Worm (Caenorhabditis elegans): Measurements from ENCODE around the gene F22F1.3.

F22F1.3 gene

DNA sequence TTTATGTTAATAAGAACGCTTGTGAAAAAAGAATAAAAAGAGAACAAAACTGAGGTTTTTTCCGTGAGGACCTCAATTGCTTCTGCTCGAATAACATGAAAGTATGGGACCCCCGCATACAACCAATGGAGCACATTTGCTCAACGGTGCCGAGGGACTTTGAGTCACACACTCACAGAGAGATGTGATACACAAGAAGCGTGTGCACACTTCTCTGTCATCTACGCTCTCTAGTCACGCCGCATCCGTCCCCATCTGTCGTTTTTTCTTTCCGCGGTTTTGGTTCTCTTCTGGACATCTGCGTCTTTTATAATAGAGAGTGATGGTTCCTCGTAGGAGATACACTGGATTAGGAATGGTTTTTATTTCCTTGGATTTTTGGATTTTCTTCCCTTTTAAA lies 43.0 kb upstream of the F22F1.3 start:
- TF ChIP-seq hsf-1 (GFP tag; IDR thresholded peaks at IDR 0.05) (no peak), K12H6.12 (tag; optimal IDR thresholded peaks at IDR 0.05) (peak; percentile 12), hlh-12 (tag; optimal IDR thresholded peaks at IDR 0.05) (no peak), Y67H2A.10 (GFP tag; conservative IDR thresholded peaks at IDR 0.05) (no peak), nfyb-1 (GFP tag; IDR thresholded peaks at IDR 0.05) (no peak), ceh-27 (GFP tag; optimal IDR thresholded peaks at IDR 0.05) (peak; percentile 22), cebp-1 (GFP tag; IDR thresholded peaks at IDR 0.05) (no peak), cebp-1 (tag; optimal IDR thresholded peaks at IDR 0.05) (no peak), hmg-1.2 (GFP tag; IDR thresholded peaks at IDR 0.05) (peak; percentile 21; the same call in 1 of the 2 replicates), madf-8 (GFP tag; conservative IDR thresholded peaks at IDR 0.05) (no peak), Y53F4B.3 (GFP tag; IDR thresholded peaks at IDR 0.05) (no peak), F57C9.4 (tag; optimal IDR thresholded peaks at IDR 0.05) (no peak), gei-17 (GFP tag; optimal IDR thresholded peaks at IDR 0.05) (no peak), ceh-58 (GFP tag; IDR thresholded peaks at IDR 0.05) (no peak), K11D2.4 (GFP tag; IDR thresholded peaks at IDR 0.05) (peak; percentile 41; the same call in 1 of the 2 replicates), chd-7 (tag; optimal IDR thresholded peaks at IDR 0.05) (no peak)

DNA sequence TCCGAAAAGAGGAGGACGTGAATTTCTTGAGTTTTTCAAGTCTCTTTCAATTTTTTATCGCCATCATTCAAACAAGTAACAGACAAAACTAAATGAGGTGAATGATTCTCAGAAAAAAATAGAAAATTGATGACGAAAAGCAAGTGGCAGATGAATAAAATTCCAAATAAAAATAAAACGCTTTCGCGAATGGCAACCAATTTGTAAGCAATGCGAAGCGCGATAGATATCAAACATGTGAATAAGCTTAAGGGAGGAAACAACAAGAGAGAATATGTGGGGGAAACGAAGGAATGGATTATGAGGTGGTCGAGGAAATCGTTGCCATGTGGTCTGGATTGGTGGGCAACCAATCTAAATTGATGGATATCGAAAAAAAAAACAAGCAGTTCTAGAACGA lies 41.6 kb upstream of the F22F1.3 start:
- TF ChIP-seq ztf-22 (GFP tag; optimal IDR thresholded peaks at IDR 0.05), result no peak
- TF ChIP-seq lag-1 (GFP tag; IDR thresholded peaks at IDR 0.05), result no peak
- TF ChIP-seq ceh-58 (GFP tag; IDR thresholded peaks at IDR 0.05), result no peak
- TF ChIP-seq akir-1 (GFP tag; optimal IDR thresholded peaks at IDR 0.05), result no peak
- no peak for TF ChIP-seq dox-1 (GFP tag; IDR thresholded peaks at IDR 0.05)

DNA sequence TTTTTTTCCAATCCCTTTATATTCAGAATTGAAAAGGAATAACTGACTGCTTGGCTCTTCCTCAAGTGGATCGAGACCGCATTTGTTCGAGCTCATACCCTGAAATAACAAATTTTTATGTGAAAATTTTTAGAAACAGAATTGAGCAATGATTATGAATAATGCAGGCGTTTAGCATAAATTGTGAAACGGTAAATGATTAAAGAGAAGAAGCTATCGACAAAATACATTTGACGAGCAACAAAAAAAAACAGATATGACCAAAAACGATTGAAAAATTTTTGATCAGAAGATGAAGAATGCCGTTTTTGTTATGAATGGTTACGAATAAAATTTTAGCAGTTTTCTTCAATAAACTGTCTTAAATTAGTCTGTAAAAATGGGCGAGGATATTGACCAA lies 40.8 kb upstream of the F22F1.3 start, which contains the start of gene C17H11.6:
C17H11.6 (minus strand) TSS at position 101 of the 400 bp plus-strand sequence.
- TF ChIP-seq Y56A3A.18 (GFP tag; IDR thresholded peaks at IDR 0.05) (no peak), F57A8.1 (GFP tag; optimal IDR thresholded peaks at IDR 0.05) (no peak), T07F8.4 (tag; optimal IDR thresholded peaks at IDR 0.05) (no peak), rec-8 (tag; optimal IDR thresholded peaks at IDR 0.05) (no peak), egl-18 (GFP tag; IDR thresholded peaks at IDR 0.05) (no peak), cebp-1 (GFP tag; IDR thresholded peaks at IDR 0.05) (no peak), cebp-1 (tag; optimal IDR thresholded peaks at IDR 0.05) (no peak), Y53F4B.3 (GFP tag; IDR thresholded peaks at IDR 0.05) (no peak), rpc-1 (optimal IDR thresholded peaks at IDR 0.05) (no peak), rpc-1 (tag; optimal IDR thresholded peaks at IDR 0.05) (no peak), ztf-26 (tag; optimal IDR thresholded peaks at IDR 0.05) (no peak), hsf-1 (GFP tag; IDR thresholded peaks at IDR 0.05) (no peak), ceh-100 (GFP tag; IDR thresholded peaks at IDR 0.05) (no peak)

DNA sequence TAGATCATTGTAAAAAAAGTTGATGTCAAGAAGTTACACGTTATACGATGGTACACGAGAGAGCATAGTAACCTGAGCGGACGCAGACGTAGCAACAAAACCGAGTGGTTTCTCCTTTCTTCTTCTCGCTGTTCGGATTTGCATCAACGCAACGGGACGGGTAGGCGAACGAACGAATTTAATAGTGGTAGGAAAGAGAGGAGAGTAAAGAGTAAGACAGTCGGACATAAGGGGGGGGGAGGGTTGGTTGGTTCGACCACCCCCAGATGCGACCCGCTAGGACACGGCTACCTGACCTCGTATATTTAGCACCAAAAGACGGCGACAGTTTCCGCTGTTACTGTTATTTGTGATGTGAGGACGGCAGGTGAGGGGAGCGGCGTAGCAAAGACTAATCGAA lies 38.3 kb upstream of the F22F1.3 start:
- TF ChIP-seq rpc-1 (optimal IDR thresholded peaks at IDR 0.05) (no peak), rpc-1 (tag; optimal IDR thresholded peaks at IDR 0.05) (no peak), ceh-27 (GFP tag; optimal IDR thresholded peaks at IDR 0.05) (peak; percentile 23)

DNA sequence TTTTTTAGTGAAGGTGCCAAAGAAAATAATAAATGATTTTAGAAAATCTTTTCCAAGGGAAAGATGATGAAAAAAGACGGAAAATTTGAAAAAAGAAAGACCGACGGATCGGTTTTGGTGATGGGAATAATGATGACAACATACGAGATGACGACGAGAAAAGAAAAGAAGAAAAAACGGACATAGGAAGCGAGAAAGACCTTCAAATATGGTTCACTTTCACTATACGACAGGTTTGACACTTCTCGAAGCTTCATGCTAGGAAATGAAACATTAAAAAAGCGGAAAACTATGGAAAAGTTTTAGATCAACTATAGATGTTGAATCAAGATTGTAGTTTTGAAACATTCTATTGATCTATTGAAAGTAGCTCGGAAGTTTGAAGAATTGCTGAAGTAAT lies 37.3 kb upstream of the F22F1.3 start:
- no peak for TF ChIP-seq lin-35 (GFP tag; optimal IDR thresholded peaks at IDR 0.05)
- TF ChIP-seq mcd-1 (GFP tag; IDR thresholded peaks at IDR 0.05), result no peak
- TF ChIP-seq B0336.3 (GFP tag; IDR thresholded peaks at IDR 0.05), result no peak
- no peak for TF ChIP-seq T26A5.8 (tag; optimal IDR thresholded peaks at IDR 0.05)
- no peak for TF ChIP-seq ccch-3 (GFP tag; optimal IDR thresholded peaks at IDR 0.05)
- no peak for TF ChIP-seq sdz-38 (tag; optimal IDR thresholded peaks at IDR 0.05)
- TF ChIP-seq nhr-27 (tag; optimal IDR thresholded peaks at IDR 0.05), result no peak
- no peak for TF ChIP-seq C06A6.2 (GFP tag; conservative IDR thresholded peaks at IDR 0.05)
- TF ChIP-seq chd-7 (tag; optimal IDR thresholded peaks at IDR 0.05), result no peak
- no peak for TF ChIP-seq athp-1 (tag; optimal IDR thresholded peaks at IDR 0.05)
- no peak for TF ChIP-seq Y79H2A.3 (GFP tag; conservative IDR thresholded peaks at IDR 0.05)
- no peak for TF ChIP-seq F22D6.2 (tag; optimal IDR thresholded peaks at IDR 0.05)
- TF ChIP-seq tbp1 (GFP tag; optimal IDR thresholded peaks at IDR 0.05), result no peak
- TF ChIP-seq ztf-25 (GFP tag; IDR thresholded peaks at IDR 0.05), result no peak
- TF ChIP-seq dpl-1 (GFP tag; optimal IDR thresholded peaks at IDR 0.05), result no peak
- no peak for TF ChIP-seq lin-54 (GFP tag; optimal IDR thresholded peaks at IDR 0.05)
- no peak for TF ChIP-seq hlh-12 (tag; optimal IDR thresholded peaks at IDR 0.05)
